Worm (Caenorhabditis elegans): Measurements from ENCODE around the gene rnp-5.

DNA sequence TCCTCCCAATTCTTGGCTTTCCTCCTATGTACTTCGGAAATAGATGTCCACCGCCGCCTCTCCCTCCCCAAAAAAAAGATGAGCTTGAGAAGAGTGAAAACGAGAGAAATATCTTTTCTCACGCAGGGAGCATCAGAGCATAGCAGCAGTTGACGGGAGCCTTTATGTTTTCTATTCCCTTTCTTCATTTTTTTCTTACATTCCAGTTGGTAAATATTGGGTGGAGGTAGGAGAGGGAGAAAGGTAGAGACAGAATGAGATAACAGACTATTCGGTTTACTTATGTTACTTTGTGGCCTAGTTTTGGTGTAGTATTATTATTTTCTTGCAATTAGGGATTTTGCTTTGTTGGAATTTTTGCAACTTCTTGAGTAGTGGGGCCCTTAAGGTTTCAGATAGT, 9.1 kb downstream of the rnp-5 start:
- TF ChIP-seq unc-39 (tag; optimal IDR thresholded peaks at IDR 0.05) = no peak
- no peak for TF ChIP-seq nhr-237 (tag; optimal IDR thresholded peaks at IDR 0.05)
- TF ChIP-seq ceh-43 (GFP tag; optimal IDR thresholded peaks at IDR 0.05) = no peak
- no peak for TF ChIP-seq ham-2 (GFP tag; optimal IDR thresholded peaks at IDR 0.05)
